Fruit fly (Drosophila melanogaster): Measurements from ENCODE around the gene CG1750.

The CG1750 gene

dm6 chr3R:31213227-31213626 is 41.5 kb downstream of the CG1750 start, which contains the start of the genes Zwilch and CG1542 (continued):
- TF ChIP-seq unpg (GFP tag; optimal IDR thresholded peaks at IDR 0.05) (no peak), CG10959 (GFP tag; IDR thresholded peaks at IDR 0.05) (no peak), CG4424 (GFP tag; optimal IDR thresholded peaks at IDR 0.05) (no peak), Deaf1 (tag; optimal IDR thresholded peaks at IDR 0.05) (no peak), sob (GFP tag; IDR thresholded peaks at IDR 0.05) (no peak), fd102C (GFP tag; optimal IDR thresholded peaks at IDR 0.05) (no peak), Atf-2 (GFP tag; optimal IDR thresholded peaks at IDR 0.05) (no peak), sim (GFP tag; IDR thresholded peaks at IDR 0.05) (no peak), CG17385 (GFP tag; optimal IDR thresholded peaks at IDR 0.05) (no peak), ems (GFP tag; optimal IDR thresholded peaks at IDR 0.05) (no peak), D19B (GFP tag; optimal IDR thresholded peaks at IDR 0.05) (no peak), ttk (GFP tag; IDR thresholded peaks at IDR 0.05) (no peak), CG10321 (GFP tag; IDR thresholded peaks at IDR 0.05) (no peak), PHDP (tag; optimal IDR thresholded peaks at IDR 0.05) (no peak), Lim3 (GFP tag; IDR thresholded peaks at IDR 0.05) (no peak), Fer2 (tag; optimal IDR thresholded peaks at IDR 0.05) (no peak), Sin3A (optimal IDR thresholded peaks at IDR 0.05) (peak; percentile 58), CG4820 (GFP tag; optimal IDR thresholded peaks at IDR 0.05) (no peak), CG7745 (tag; optimal IDR thresholded peaks at IDR 0.05) (no peak), CG2875 (GFP tag; optimal IDR thresholded peaks at IDR 0.05) (no peak), CG12769 (tag; optimal IDR thresholded peaks at IDR 0.05) (no peak), CG6791 (GFP tag; IDR thresholded peaks at IDR 0.05; ENCODE audit: partially characterized antibody) (peak; percentile 77), CG13296 (GFP tag; optimal IDR thresholded peaks at IDR 0.05) (no peak), pho (GFP tag; optimal IDR thresholded peaks at IDR 0.05) (no peak), Gsc (GFP tag; IDR thresholded peaks at IDR 0.05) (no peak), B-H2 (GFP tag; optimal IDR thresholded peaks at IDR 0.05) (no peak), crol (GFP tag; IDR thresholded peaks at IDR 0.05) (no peak), Dll (GFP tag; IDR thresholded peaks at IDR 0.05; ENCODE audit: partially characterized antibody) (peak; percentile 78), CG17328 (GFP tag; IDR thresholded peaks at IDR 0.05) (no peak), dati (GFP tag; IDR thresholded peaks at IDR 0.05) (no peak), al (GFP tag; IDR thresholded peaks at IDR 0.05) (no peak), Ssrp (tag; optimal IDR thresholded peaks at IDR 0.05) (no peak), klu (GFP tag; IDR thresholded peaks at IDR 0.05) (no peak), Mad (GFP tag; optimal IDR thresholded peaks at IDR 0.05) (no peak), hkb (optimal IDR thresholded peaks at IDR 0.05) (no peak), hkb (GFP tag; IDR thresholded peaks at IDR 0.05) (no peak), CG32767 (GFP tag; IDR thresholded peaks at IDR 0.05) (no peak), CG7372 (GFP tag; IDR thresholded peaks at IDR 0.05) (no peak), CG3995 (GFP tag; optimal IDR thresholded peaks at IDR 0.05) (no peak), pb (GFP tag; optimal IDR thresholded peaks at IDR 0.05) (no peak), Blimp-1 (GFP tag; optimal IDR thresholded peaks at IDR 0.05) (no peak), Dbx (GFP tag; IDR thresholded peaks at IDR 0.05) (no peak), row (GFP tag; IDR thresholded peaks at IDR 0.05) (no peak; the same call in 2 of the 3 replicates), dpn (GFP tag; optimal IDR thresholded peaks at IDR 0.05) (no peak), ac (GFP tag; optimal IDR thresholded peaks at IDR 0.05) (no peak), CG4707 (GFP tag; optimal IDR thresholded peaks at IDR 0.05) (no peak), CG18764 (GFP tag; optimal IDR thresholded peaks at IDR 0.05) (no peak), CG3838 (GFP tag; optimal IDR thresholded peaks at IDR 0.05) (peak; percentile 80), CG18011 (GFP tag; optimal IDR thresholded peaks at IDR 0.05) (no peak), Hr78 (GFP tag; optimal IDR thresholded peaks at IDR 0.05) (no peak), gem (tag; optimal IDR thresholded peaks at IDR 0.05) (no peak), CG18619 (GFP tag; optimal IDR thresholded peaks at IDR 0.05) (no peak), disco-r (GFP tag; optimal IDR thresholded peaks at IDR 0.05) (no peak)

Measured in whole organism, embryonic.